Fruit fly (Drosophila melanogaster): ENCODE data around the gene Nos.

dm6 chr2L:10760422-10761166 lies 76.7 kb downstream of the Nos start, which contains the start of gene CG6495:
- TF ChIP-seq pad (GFP tag; optimal IDR thresholded peaks at IDR 0.05) (no peak), Mnt (GFP tag; optimal IDR thresholded peaks at IDR 0.05) (no peak), Crg-1 (GFP tag; optimal IDR thresholded peaks at IDR 0.05) (no peak), CG7045 (GFP tag; optimal IDR thresholded peaks at IDR 0.05) (no peak), CG11617 (GFP tag; optimal IDR thresholded peaks at IDR 0.05) (no peak), CG33017 (tag; optimal IDR thresholded peaks at IDR 0.05) (peak; percentile 44), CG14711 (tag; optimal IDR thresholded peaks at IDR 0.05) (no peak), ovo (GFP tag; optimal IDR thresholded peaks at IDR 0.05) (no peak), tj (GFP tag; optimal IDR thresholded peaks at IDR 0.05) (peak; percentile 8)

All from whole organism, adult.